Worm (Caenorhabditis elegans) whole organism, L4/young adult: ENCODE data around the gene nlp-17.

Experiments used
- W03F9.2 ChIP-seq: fragments of 150-350 bp; optimal IDR thresholded peaks from 2 replicates; lab custom pipeline; 2014; ENCODE audit warnings: missing biosample characterization, missing genetic modification characterization
- dao-5 ChIP-seq: sonication (generic microtip); optimal IDR thresholded peaks from 2 replicates; lab custom pipeline; 2016; ENCODE audit warnings: missing genotype, missing genetic modification characterization, moderate library complexity, missing compliant biosample characterization
- him-1 ChIP-seq: sonication (generic microtip); optimal IDR thresholded peaks from 2 replicates; lab custom pipeline; 2016; ENCODE audit warnings: missing genotype, missing genetic modification reagents, missing genetic modification characterization, missing compliant biosample characterization

The nlp-17 gene

DNA sequence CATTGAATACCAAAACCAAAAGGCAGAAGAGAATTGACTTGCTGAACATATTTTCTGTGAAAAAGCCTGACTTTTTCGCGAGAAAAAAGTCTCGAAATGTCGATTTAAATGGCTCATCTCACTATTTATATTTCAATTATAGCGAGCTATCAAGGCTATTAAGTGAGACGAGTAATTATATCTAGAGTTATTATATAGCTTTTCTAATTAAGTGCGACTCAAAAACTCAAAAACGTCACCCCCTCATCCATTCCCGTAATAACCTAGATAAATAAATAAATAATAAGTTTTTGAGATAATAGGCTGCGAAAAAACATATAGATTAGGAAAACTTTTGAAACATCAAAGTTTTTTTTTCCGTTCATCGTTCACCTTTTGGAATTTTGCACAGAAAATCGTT lies at the start of gene nlp-17:
nlp-17 (minus strand) TSS at position 101 of the 400 bp plus-strand sequence.
- TF ChIP-seq W03F9.2 (tag; lab: Kevin White, UChicago) (no peak), dao-5 (tag; lab: Kevin White, UChicago) (no peak), him-1 (tag; lab: Kevin White, UChicago) (no peak)

DNA sequence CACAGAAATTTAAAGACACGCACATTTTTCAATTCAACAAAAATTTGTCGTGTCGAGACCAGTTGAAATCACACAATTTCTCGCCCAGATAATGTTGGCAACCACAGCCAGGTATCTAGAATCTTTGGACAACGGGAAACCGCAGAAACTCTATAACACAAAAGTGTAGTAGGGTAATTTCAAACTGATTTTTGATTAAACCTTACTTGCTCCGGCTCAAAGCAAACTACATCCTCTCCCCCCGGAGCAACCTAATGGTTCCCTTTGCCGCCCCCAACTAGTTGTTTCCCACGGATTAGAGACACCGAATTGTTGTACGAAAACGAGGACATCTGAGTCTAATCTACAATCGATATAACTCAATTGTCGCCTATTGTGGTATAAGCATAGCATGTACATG lies 48.8 kb upstream of the nlp-17 start:
- TF ChIP-seq him-1 (tag; lab: Kevin White, UChicago) (no peak), W03F9.2 (tag; lab: Kevin White, UChicago) (no peak), dao-5 (tag; lab: Kevin White, UChicago) (no peak)

DNA sequence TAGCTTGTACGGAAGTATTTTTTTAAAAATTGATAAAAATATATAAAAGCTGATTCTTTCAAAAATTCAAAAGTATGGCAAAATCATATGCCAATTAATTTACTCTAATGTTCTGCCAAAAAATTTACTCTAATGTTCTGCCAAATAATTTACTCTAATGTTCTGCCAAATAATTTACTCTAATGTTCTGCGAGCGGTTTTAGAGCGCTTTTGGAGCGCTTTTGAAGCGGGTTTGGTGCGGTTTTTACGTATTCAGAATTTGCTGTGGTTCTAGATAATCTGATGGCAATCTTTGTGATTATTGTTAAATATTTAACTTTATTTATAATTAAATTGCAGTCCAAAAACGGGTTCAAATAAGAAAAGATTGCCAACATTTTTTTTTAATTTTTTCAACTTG lies 43.8 kb upstream of the nlp-17 start:
- TF ChIP-seq dao-5 (tag; lab: Kevin White, UChicago): no peak
- TF ChIP-seq W03F9.2 (tag; lab: Kevin White, UChicago): no peak
- no peak for TF ChIP-seq him-1 (tag; lab: Kevin White, UChicago)

DNA sequence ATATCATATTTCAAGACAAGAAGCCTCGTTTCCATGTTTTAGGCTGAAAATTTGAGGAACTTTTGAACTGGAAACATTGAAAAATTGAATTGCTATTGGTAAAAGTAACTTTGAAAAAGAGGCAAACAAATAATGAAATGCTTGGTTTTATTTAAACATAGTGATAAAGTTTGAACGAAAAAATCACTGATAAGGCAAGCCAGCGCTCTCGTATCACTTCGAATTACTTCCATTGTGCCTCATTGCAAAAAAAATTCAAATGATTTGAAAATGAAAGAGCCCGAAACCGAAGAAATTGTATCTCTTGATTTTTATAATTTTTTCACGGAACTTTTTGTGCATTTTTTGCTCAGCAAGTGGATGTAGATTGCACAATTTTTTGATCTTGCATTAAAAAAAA lies 42.6 kb upstream of the nlp-17 start, which contains the start of gene F52G2.3:
F52G2.3 (minus strand) TSS at position 43 of the 400 bp plus-strand sequence.
- TF ChIP-seq W03F9.2 (tag; lab: Kevin White, UChicago) (no peak), him-1 (tag; lab: Kevin White, UChicago) (no peak), dao-5 (tag; lab: Kevin White, UChicago) (no peak)

DNA sequence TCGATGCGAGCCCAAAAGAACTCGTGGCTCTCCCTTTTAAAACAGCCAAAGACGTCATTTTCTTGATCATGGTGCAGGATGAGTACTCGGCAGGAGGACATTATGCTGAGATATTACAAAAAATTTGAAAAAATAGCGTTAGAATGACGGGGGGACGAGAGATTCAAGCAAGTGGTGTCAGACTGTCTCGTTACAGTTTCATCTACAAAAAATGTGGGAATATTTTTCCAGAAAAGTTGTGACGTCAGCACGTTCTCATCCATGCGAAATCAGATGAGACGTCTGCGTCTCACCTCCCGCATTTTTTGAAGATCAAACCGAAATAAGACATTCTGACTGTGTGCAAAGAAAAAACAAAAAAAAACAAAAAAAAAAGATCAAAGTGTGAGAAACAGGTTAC lies 34.6 kb upstream of the nlp-17 start, which contains the start of gene rsd-2:
rsd-2 (minus strand) TSS at position 101 of the 400 bp plus-strand sequence.
- TF ChIP-seq dao-5 (tag; lab: Kevin White, UChicago) (no peak), him-1 (tag; lab: Kevin White, UChicago) (no peak), W03F9.2 (tag; lab: Kevin White, UChicago) (no peak)

DNA sequence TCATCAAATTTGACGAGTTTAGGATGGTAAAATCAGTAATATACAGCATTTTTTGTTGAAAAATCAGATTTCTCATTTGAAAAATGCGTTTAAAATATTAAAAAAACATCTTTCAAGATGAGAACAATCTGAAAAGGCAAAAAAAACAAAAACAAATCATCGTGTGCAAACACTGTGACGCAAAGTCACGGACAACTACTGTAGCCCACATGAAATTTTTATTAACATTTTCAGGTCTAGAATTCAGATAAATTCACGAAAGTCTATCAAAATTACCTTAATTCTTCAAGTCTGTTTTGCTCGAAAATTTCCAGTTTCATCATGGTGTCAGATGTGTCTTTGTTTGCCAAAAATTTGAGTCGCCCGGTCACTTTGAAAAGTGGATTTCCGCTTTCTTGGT lies 33.3 kb upstream of the nlp-17 start:
- TF ChIP-seq him-1 (tag; lab: Kevin White, UChicago): no peak
- no peak for TF ChIP-seq W03F9.2 (tag; lab: Kevin White, UChicago)
- TF ChIP-seq dao-5 (tag; lab: Kevin White, UChicago): no peak

DNA sequence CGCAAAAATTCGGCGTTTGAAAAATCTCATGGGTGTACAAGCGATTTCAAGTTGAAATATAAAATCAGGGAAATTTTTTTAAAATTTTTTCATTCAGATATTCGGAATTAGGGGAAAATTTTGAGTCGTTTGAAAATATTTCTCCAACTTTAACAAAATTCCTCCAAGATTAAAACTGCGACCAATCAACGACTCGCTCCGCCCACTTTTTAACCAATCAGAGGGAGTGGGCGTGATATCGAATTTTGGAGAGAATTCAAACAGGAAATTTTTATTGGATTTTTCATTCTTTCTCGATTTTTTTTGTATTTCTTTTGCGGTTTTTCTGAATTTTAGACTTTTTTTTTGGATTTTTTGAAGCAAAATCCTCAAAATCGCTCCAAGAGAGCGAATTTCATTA lies 19.7 kb upstream of the nlp-17 start:
- TF ChIP-seq him-1 (tag; lab: Kevin White, UChicago) (no peak), dao-5 (tag; lab: Kevin White, UChicago) (no peak), W03F9.2 (tag; lab: Kevin White, UChicago) (no peak)

DNA sequence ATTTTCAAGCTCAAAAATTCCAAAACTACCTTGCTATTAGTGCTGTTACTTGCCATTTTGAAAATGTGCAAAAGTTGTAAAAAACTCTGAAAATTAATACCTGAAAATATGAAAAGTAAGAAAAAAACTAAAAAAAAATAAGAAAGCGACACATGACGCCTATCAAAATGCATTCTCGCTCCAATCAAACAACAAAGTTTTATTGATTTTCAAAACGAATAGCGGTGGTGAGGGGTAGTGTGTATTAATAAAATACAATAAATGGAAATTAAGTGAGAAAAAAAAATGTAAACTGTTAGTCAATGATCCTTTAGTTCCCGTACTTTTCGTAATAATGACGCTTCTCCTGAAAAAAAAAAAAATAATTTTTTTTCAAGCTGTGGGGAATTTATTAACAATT lies 16.2 kb upstream of the nlp-17 start, which contains the start of gene dcap-2:
dcap-2 (minus strand) TSS at position 86 of the 400 bp plus-strand sequence.
- peak; percentile 33 for TF ChIP-seq W03F9.2 (tag; lab: Kevin White, UChicago)
- TF ChIP-seq dao-5 (tag; lab: Kevin White, UChicago): no peak
- no peak for TF ChIP-seq him-1 (tag; lab: Kevin White, UChicago)

DNA sequence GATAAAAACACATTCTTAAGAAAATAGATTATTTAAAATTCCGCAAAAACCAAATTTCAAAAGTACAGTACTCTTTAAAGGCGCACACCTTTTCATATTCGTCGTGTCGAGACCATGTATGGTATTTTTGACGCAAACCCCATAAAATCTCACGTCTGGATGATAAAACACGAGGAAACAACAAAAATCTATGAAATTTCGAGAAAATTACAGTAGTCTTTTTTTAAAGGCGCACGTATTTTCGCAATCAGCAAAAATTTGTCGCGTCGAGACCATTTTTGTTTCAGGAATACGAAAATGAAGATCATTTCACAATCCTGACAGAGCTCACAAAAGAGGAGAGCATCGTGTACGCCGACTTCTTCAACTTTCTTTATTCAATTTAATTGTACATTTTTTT lies 7.4 kb upstream of the nlp-17 start:
- TF ChIP-seq W03F9.2 (tag; lab: Kevin White, UChicago): no peak
- TF ChIP-seq dao-5 (tag; lab: Kevin White, UChicago): no peak
- TF ChIP-seq him-1 (tag; lab: Kevin White, UChicago): no peak

DNA sequence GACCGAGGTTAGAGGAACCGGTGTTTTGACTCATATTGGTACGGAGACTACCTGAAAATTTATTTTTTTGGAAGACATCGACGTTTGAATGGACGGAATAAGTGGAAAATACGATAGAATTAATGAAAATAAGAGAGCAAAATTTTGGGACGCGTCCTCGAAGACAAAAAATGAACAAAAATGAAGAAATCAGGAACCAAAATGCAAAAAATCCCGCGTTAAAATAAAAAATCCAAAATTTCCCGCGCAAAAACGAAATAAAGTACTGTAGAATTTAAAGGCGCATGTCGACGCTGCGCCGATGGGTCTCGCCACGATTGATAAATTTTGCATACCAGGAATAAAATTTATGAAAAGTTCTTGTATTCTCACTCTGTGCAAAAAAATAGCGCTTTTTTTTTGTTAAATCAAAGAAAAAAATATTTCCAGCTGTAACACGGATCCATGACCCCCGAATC lies 6.6 kb upstream of the nlp-17 start, which contains the start of gene puf-3:
puf-3 (minus strand) TSS at position 51 of the 458 bp plus-strand sequence.
- TF ChIP-seq W03F9.2 (tag; lab: Kevin White, UChicago): no peak
- no peak for TF ChIP-seq him-1 (tag; lab: Kevin White, UChicago)
- TF ChIP-seq dao-5 (tag; lab: Kevin White, UChicago): no peak

DNA sequence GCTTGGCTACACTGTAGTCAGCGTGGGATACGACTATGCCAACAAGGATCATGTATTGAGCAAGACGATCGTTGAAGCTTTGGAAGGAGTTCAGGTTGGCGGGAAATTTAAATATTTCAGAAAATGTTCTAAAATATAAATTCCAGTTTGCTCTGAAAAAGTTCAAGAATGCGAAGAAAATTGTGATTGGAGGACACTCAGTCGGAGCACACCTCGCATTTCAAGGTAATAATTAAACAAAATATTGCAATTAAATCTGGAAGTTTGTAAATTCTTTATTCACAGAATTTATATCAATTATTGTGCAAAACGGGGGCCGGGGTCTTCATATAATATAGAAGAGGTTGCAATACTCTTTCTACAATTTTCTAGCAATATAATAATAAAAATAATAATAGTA lies 4.5 kb upstream of the nlp-17 start:
- TF ChIP-seq him-1 (tag; lab: Kevin White, UChicago) (no peak), dao-5 (tag; lab: Kevin White, UChicago) (no peak), W03F9.2 (tag; lab: Kevin White, UChicago) (no peak)

DNA sequence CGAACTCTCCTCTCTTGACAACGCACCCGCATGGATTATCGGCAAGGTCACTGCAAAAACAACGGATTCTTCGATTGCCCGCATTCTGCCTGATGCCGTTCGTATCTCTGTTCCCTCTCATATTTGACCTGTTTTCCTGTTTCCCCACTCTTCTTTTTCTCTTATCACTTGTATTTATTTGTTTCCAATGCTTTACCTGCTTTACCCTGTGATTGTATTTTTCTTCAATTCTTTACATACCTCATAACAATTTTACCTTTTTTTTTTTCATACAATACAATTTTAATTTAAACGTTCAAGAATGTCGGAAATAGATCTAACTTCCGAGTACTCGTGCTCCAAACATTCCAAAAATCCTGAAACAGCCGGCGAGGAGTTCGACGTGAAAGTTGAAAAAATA lies 3.4 kb upstream of the nlp-17 start, which contains the start of gene afmd-2:
afmd-2 (plus strand) TSS at position 301 of the 400 bp plus-strand sequence.
- TF ChIP-seq W03F9.2 (tag; lab: Kevin White, UChicago): no peak

DNA sequence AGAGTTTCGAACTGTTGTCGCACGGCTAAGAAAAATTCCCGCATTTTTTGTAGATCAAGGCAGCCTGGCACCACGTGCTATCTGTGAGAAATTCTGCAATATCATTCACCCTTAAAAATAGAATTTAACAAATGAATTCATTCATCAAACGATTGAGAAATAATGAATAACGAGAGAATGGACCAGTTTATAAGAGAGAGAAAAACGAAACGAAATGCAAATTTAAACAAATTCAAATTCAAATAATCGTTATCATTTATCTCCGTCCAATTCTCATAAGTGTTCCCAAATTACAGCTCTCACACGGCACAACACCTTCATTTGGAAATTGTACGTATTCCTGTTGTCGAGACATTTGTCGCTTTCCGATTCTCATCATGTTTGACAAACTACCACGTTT lies 418 bp downstream of the nlp-17 start, which contains the start of gene seld-1:
seld-1 (plus strand) TSS at position 301 of the 400 bp plus-strand sequence.
- no peak for TF ChIP-seq dao-5 (tag; lab: Kevin White, UChicago)
- TF ChIP-seq W03F9.2 (tag; lab: Kevin White, UChicago): no peak
- no peak for TF ChIP-seq him-1 (tag; lab: Kevin White, UChicago)

DNA sequence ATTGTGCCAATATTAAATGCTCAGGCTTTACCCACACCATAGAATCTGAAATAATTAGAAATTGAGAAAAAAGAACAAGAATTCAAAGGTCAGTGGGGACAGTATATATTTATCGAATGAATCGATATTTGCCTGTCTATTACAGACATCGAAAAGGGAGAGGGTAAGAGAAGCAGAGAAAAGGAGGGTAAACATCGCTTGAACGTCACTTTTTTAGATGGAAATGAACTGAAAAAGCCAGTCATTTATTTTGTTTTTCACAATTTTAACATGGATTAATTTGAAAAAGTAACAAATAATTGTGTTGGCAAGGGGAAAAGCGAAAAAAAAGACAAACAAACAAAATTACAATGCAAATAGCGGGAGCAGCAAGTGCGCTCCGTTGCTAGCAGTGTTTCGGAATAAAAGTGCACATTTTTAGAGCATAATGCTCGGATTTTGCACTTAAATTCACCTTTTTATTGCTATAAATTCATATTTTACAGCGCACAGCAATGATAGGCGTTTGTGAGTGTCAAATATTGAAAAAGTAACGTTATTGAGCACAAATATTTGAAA lies 2.7 kb downstream of the nlp-17 start, which contains the start of gene tbc-9:
tbc-9 (minus strand) TSS at position 51 of the 558 bp plus-strand sequence.
- TF ChIP-seq W03F9.2 (tag; lab: Kevin White, UChicago) (no peak), him-1 (tag; lab: Kevin White, UChicago) (no peak), dao-5 (tag; lab: Kevin White, UChicago) (no peak)
